In genomic region chr3L:8073370-8073769, dm6 we compare ENCODE assay signal across 3 fruit fly cellular contexts.
TF ChIP-seq lines count a peak whose summit lies in the region.

No protein-coding gene starts in this region.

- TF ChIP-seq CTCF in whole organism, embryonic (GFP tag; optimal IDR thresholded peaks at IDR 0.05; lab: Kevin White, UChicago): no peak

TF ChIP-seq in whole organism, embryonic, 481 proteins besides CTCF, POLR2A, EP300 and RAD21 (continues in another document):
- TF ChIP-seq gem (tag; optimal IDR thresholded peaks at IDR 0.05; lab: Kevin White, UChicago) (peak; percentile 3), CG3281 (GFP tag; optimal IDR thresholded peaks at IDR 0.05; lab: Kevin White, UChicago) (peak; percentile 26), gce (GFP tag; IDR thresholded peaks at IDR 0.05; lab: Robert Waterston, UW) (no peak), bab2 (GFP tag; optimal IDR thresholded peaks at IDR 0.05; lab: Kevin White, UChicago) (no peak), exex (tag; optimal IDR thresholded peaks at IDR 0.05; lab: Kevin White, UChicago) (peak; percentile 77), CG14014 (GFP tag; IDR thresholded peaks at IDR 0.05; lab: Robert Waterston, UW) (peak; percentile 27; the same call in 1 of the 2 replicates), CG2120 (GFP tag; optimal IDR thresholded peaks at IDR 0.05; lab: Kevin White, UChicago) (peak; percentile 15), repo (GFP tag; optimal IDR thresholded peaks at IDR 0.05; lab: Kevin White, UChicago) (no peak), esg (GFP tag; conservative IDR thresholded peaks at IDR 0.05; lab: Robert Waterston, UW) (no peak), wdn (GFP tag; IDR thresholded peaks at IDR 0.05; lab: Robert Waterston, UW) (no peak), CG11398 (GFP tag; optimal IDR thresholded peaks at IDR 0.05; lab: Kevin White, UChicago) (no peak), mam (GFP tag; optimal IDR thresholded peaks at IDR 0.05; lab: Kevin White, UChicago) (peak; percentile 12), CG4282 (GFP tag; optimal IDR thresholded peaks at IDR 0.05; lab: Kevin White, UChicago) (no peak), zfh1 (GFP tag; IDR thresholded peaks at IDR 0.05; lab: Robert Waterston, UW) (no peak), Dad (GFP tag; optimal IDR thresholded peaks at IDR 0.05; lab: Kevin White, UChicago) (no peak), CG11723 (GFP tag; optimal IDR thresholded peaks at IDR 0.05; lab: Kevin White, UChicago) (no peak), CG9932 (GFP tag; IDR thresholded peaks at IDR 0.05; lab: Robert Waterston, UW) (peak; percentile 32; the same call in 1 of the 2 replicates), Bgb (GFP tag; IDR thresholded peaks at IDR 0.05; lab: Robert Waterston, UW; ENCODE audit: partially characterized antibody) (no peak), CG12769 (tag; optimal IDR thresholded peaks at IDR 0.05; lab: Kevin White, UChicago) (peak; percentile 40), CG32532 (GFP tag; IDR thresholded peaks at IDR 0.05; lab: Robert Waterston, UW) (peak; percentile 35; the same call in 1 of the 2 replicates), CG6654 (GFP tag; optimal IDR thresholded peaks at IDR 0.05; lab: Kevin White, UChicago) (no peak), gcm (GFP tag; optimal IDR thresholded peaks at IDR 0.05; lab: Kevin White, UChicago) (no peak), CG7745 (tag; optimal IDR thresholded peaks at IDR 0.05; lab: Kevin White, UChicago) (peak; percentile 97), Poxn (GFP tag; IDR thresholded peaks at IDR 0.05; lab: Robert Waterston, UW) (no peak), pan (optimal IDR thresholded peaks at IDR 0.05; lab: Kevin White, UChicago) (no peak), pan (GFP tag; optimal IDR thresholded peaks at IDR 0.05 in 1 of 2, IDR thresholded peaks at IDR 0.05 in 1 of 2) (peak in 1 of 2 experiments; percentile 16), CG1024 (GFP tag; IDR thresholded peaks at IDR 0.05; lab: Robert Waterston, UW) (no peak), HLHmδ (GFP tag; optimal IDR thresholded peaks at IDR 0.05; lab: Kevin White, UChicago) (no peak), CG14050 (GFP tag; IDR thresholded peaks at IDR 0.05; lab: Robert Waterston, UW) (no peak), Ptx1 (GFP tag; IDR thresholded peaks at IDR 0.05; lab: Robert Waterston, UW) (no peak), CG3065 (GFP tag; optimal IDR thresholded peaks at IDR 0.05; lab: Kevin White, UChicago) (no peak)

TF ChIP-seq in whole organism, prepupa, 60 proteins besides CTCF, POLR2A, EP300 and RAD21:
- TF ChIP-seq eg (GFP tag; IDR thresholded peaks at IDR 0.05; lab: Robert Waterston, UW) (peak; percentile 13; the same call in 1 of the 3 replicates), CG8632 (GFP tag; optimal IDR thresholded peaks at IDR 0.05; lab: Kevin White, UChicago) (no peak), Eip78C (GFP tag; lab: Kevin White, UChicago) (peak; percentile 12), CG4318 (GFP tag; optimal IDR thresholded peaks at IDR 0.05; lab: Kevin White, UChicago) (peak; percentile 20), Hr4 (GFP tag; optimal IDR thresholded peaks at IDR 0.05; lab: Kevin White, UChicago) (peak; percentile 17), esn (GFP tag; optimal IDR thresholded peaks at IDR 0.05; lab: Kevin White, UChicago) (peak; percentile 7), Smox (GFP tag; optimal IDR thresholded peaks at IDR 0.05; lab: Kevin White, UChicago) (no peak), Sox102F (GFP tag; optimal IDR thresholded peaks at IDR 0.05; lab: Kevin White, UChicago) (no peak), CG8119 (GFP tag; IDR thresholded peaks at IDR 0.05; lab: Robert Waterston, UW) (no peak), CG32006 (GFP tag; optimal IDR thresholded peaks at IDR 0.05; lab: Kevin White, UChicago) (peak; percentile 54), CG9139 (GFP tag; optimal IDR thresholded peaks at IDR 0.05; lab: Kevin White, UChicago) (no peak)

TF ChIP-seq in whole organism, pupa, 21 proteins besides CTCF, POLR2A, EP300 and RAD21:
- TF ChIP-seq CG8301 (tag; optimal IDR thresholded peaks at IDR 0.05; lab: Kevin White, UChicago): peak; percentile 33
- no peak for TF ChIP-seq CG15710 (tag; optimal IDR thresholded peaks at IDR 0.05; lab: Kevin White, UChicago)
- TF ChIP-seq EcR (GFP tag; optimal IDR thresholded peaks at IDR 0.05; lab: Kevin White, UChicago): no peak
- peak; percentile 37 for TF ChIP-seq CG14655 (GFP tag; optimal IDR thresholded peaks at IDR 0.05; lab: Kevin White, UChicago)
- TF ChIP-seq Ets98B (GFP tag; IDR thresholded peaks at IDR 0.05; lab: Robert Waterston, UW): no peak
- no peak for TF ChIP-seq Pif1A (GFP tag; optimal IDR thresholded peaks at IDR 0.05; lab: Kevin White, UChicago)

Comparison
In these comparisons a context has a peak if more than half of its experiments do, and no peak if none do; other contexts are left out.
1. Of the 7 proteins assayed by ChIP-seq in both whole organism, embryonic and whole organism, prepupa: peak only in whole organism, embryonic: Sox102F; only in whole organism, prepupa: none; in both: none; in neither: 6.